Fruit fly (Drosophila melanogaster) whole organism, embryonic: ENCODE measurements around the gene Atat.

ENCODE experiments used
- CG12071 ChIP-seq: fragments of 200-800 bp; sonication (Bioruptor generic); optimal IDR thresholded peaks from 3 replicates; lab custom pipeline; 2018; ENCODE audit warnings: missing biosample characterization, mild to moderate bottlenecking, missing genetic modification characterization
- CG43689 ChIP-seq: fragments of 200-800 bp; sonication (Bioruptor generic); IDR thresholded peaks from 2 replicates; pipeline ENCODE4 v1.3.6; 2022; ENCODE audit warnings: missing biosample characterization, missing genetic modification characterization
- Dip3 ChIP-seq: fragments of 200-800 bp; sonication (Bioruptor generic); optimal IDR thresholded peaks from 3 replicates; lab custom pipeline; 2016; ENCODE audit warnings: missing biosample characterization, missing genetic modification characterization
- Poxn ChIP-seq: fragments of 200-800 bp; sonication (Bioruptor generic); IDR thresholded peaks from 2 replicates; pipeline ENCODE4 v1.3.6; 2022; ENCODE audit warnings: missing biosample characterization, missing genetic modification characterization
- eve ChIP-seq, 2 experiments: fragments of >200 bp; optimal IDR thresholded peaks; 2 replicates each; lab custom pipeline; 2017; ENCODE audit warnings: missing biosample characterization in 2 of 2, missing genetic modification characterization in 2 of 2
- ftz-f1 ChIP-seq: fragments of 200-800 bp; sonication (Bioruptor generic); optimal IDR thresholded peaks from 2 replicates; lab custom pipeline; 2016; ENCODE audit warnings: missing biosample characterization, missing genetic modification characterization
- ken ChIP-seq: fragments of 200-800 bp; sonication (Bioruptor generic); IDR thresholded peaks from 3 replicates; pipeline ENCODE4 v1.3.6; 2022; ENCODE audit warnings: missing biosample characterization, missing genetic modification characterization
- lab ChIP-seq: fragments of 200-800 bp; sonication (Bioruptor generic); optimal IDR thresholded peaks from 3 replicates; lab custom pipeline; 2017; ENCODE audit warnings: missing biosample characterization, missing genetic modification characterization, mild to moderate bottlenecking, moderate library complexity, missing genetic modification reagents
- pita ChIP-seq: fragments of 200-800 bp; sonication (Bioruptor generic); optimal IDR thresholded peaks from 2 replicates; lab custom pipeline; 2017; ENCODE audit warnings: missing biosample characterization, mild to moderate bottlenecking, missing genetic modification characterization
- psq ChIP-seq: fragments of 200-800 bp; sonication (Bioruptor generic); optimal IDR thresholded peaks from 2 replicates; lab custom pipeline; 2017; ENCODE audit warnings: missing biosample characterization, missing genetic modification characterization
- schlank ChIP-seq: fragments of 200-800 bp; sonication (Bioruptor generic); optimal IDR thresholded peaks from 2 replicates; lab custom pipeline; 2018; ENCODE audit warnings: missing biosample characterization, mild to moderate bottlenecking, missing genetic modification characterization
- tup ChIP-seq: fragments of 200-800 bp; sonication (Bioruptor generic); optimal IDR thresholded peaks from 2 replicates; lab custom pipeline; 2016; ENCODE audit warnings: missing biosample characterization, mild to moderate bottlenecking, missing genetic modification characterization, moderate library complexity

DNA sequence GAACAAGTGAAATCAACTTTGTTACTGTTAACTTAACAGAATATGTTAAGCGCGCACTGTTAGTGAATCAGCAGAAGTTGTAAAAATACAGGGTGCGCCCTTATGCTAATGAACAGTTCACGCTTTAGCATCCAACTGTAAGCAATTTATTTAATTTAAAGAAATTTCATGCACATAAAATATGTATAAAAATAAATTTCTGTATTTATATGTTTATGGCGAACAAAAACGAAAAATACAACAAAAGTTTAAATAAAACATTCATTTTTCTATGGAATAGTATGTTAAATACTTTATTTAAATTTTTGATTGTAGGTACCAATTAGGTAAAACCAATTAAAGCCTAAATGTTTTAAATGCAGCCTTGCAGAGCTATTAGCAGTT, 2.0 kb downstream of the Atat start:
- no peak for TF ChIP-seq schlank (tag; lab: Kevin White, UChicago)
- no peak for TF ChIP-seq psq
- TF ChIP-seq eve (GFP tag; optimal IDR thresholded peaks at IDR 0.05; lab: Kevin White, UChicago) = no peak
- no peak for TF ChIP-seq ftz-f1 (GFP tag; lab: Kevin White, UChicago)
- peak; percentile 38 for TF ChIP-seq lab
- no peak for TF ChIP-seq Poxn (GFP tag; lab: Robert Waterston, UW)
- TF ChIP-seq tup (GFP tag; lab: Kevin White, UChicago) = no peak
- TF ChIP-seq CG43689 (GFP tag; lab: Robert Waterston, UW) = no peak
- no peak for TF ChIP-seq Dip3 (GFP tag; lab: Kevin White, UChicago)
- no peak for TF ChIP-seq ken (GFP tag; lab: Robert Waterston, UW)
- TF ChIP-seq CG12071 (GFP tag; lab: Kevin White, UChicago) = peak; percentile 5
- no peak for TF ChIP-seq pita (GFP tag; lab: Kevin White, UChicago)
